Fruit fly (Drosophila melanogaster): ENCODE data around the gene rpr.

The rpr gene

DNA sequence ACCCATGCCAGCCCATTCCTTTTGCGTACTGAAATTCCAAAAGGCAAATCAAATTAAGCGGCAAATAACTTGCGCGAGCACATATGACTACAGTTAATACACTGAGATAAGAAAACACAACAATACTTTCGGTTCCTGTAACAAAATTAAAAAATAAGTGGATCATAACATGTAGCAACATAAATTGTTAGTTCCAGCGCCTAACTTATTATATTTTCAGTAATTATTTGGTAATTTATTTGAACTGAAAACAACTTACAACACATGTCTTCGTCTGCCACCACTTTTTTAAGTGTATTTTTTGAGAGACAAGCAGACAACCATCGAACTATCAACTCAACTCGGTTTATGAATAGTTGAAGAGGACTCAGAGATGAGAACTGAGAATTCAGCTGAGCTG is 40.6 kb downstream of the rpr start:
- TF ChIP-seq abd-A (tag; optimal IDR thresholded peaks at IDR 0.05) (no peak), prd (optimal IDR thresholded peaks at IDR 0.05) (no peak), prd (GFP tag; IDR thresholded peaks at IDR 0.05) (peak; percentile 76), croc (GFP tag; conservative IDR thresholded peaks at IDR 0.05) (no peak), lov (optimal IDR thresholded peaks at IDR 0.05) (no peak), lov (GFP tag; IDR thresholded peaks at IDR 0.05) (no peak), CG18262 (tag; optimal IDR thresholded peaks at IDR 0.05) (peak; percentile 38), chn (GFP tag; optimal IDR thresholded peaks at IDR 0.05) (peak; percentile 48), TFAM (GFP tag; optimal IDR thresholded peaks at IDR 0.05) (no peak), pum (GFP tag; optimal IDR thresholded peaks at IDR 0.05) (peak; percentile 31), Dbx (GFP tag; IDR thresholded peaks at IDR 0.05) (no peak), unpg (GFP tag; optimal IDR thresholded peaks at IDR 0.05) (peak; percentile 46), Hr51 (GFP tag; optimal IDR thresholded peaks at IDR 0.05) (peak in 1 of 2 experiments; percentile 4), tup (GFP tag; optimal IDR thresholded peaks at IDR 0.05) (no peak), dpn (GFP tag; optimal IDR thresholded peaks at IDR 0.05) (peak; percentile 17 to 25), eve (GFP tag; optimal IDR thresholded peaks at IDR 0.05) (peak in 1 of 2 experiments; percentile 13), tin (GFP tag; optimal IDR thresholded peaks at IDR 0.05) (peak; percentile 11), stwl (tag; optimal IDR thresholded peaks at IDR 0.05) (peak; percentile 25), CG17328 (GFP tag; IDR thresholded peaks at IDR 0.05) (peak; percentile 50; the same call in 1 of the 2 replicates), Rx (GFP tag; IDR thresholded peaks at IDR 0.05) (0 out of 2 replicates have a peak, but pooled peaks have one; percentile 11), CG17359 (tag; optimal IDR thresholded peaks at IDR 0.05) (peak; percentile 8), CG1647 (GFP tag; optimal IDR thresholded peaks at IDR 0.05) (peak; percentile 14), psq (GFP tag; optimal IDR thresholded peaks at IDR 0.05) (no peak), CG31441 (GFP tag; IDR thresholded peaks at IDR 0.05) (peak; percentile 39; the same call in 1 of the 2 replicates), Dad (GFP tag; optimal IDR thresholded peaks at IDR 0.05) (no peak), CG15696 (tag; optimal IDR thresholded peaks at IDR 0.05) (peak; percentile 42), CG11695 (GFP tag; IDR thresholded peaks at IDR 0.05) (peak; percentile 40; the same call in 1 of the 3 replicates), CG2202 (tag; optimal IDR thresholded peaks at IDR 0.05) (peak; percentile 40), CG17385 (GFP tag; optimal IDR thresholded peaks at IDR 0.05) (no peak), lola (GFP tag; optimal IDR thresholded peaks at IDR 0.05) (peak in 1 of 3 experiments; percentile 52), B-H2 (GFP tag; optimal IDR thresholded peaks at IDR 0.05) (no peak), CG30431 (GFP tag; optimal IDR thresholded peaks at IDR 0.05) (peak; percentile 31), CG7839 (tag; optimal IDR thresholded peaks at IDR 0.05) (peak; percentile 13), Deaf1 (tag; optimal IDR thresholded peaks at IDR 0.05) (no peak), CG8765 (GFP tag; IDR thresholded peaks at IDR 0.05) (peak; percentile 46; the same call in 1 of the 2 replicates), tap (tag; optimal IDR thresholded peaks at IDR 0.05) (no peak), CG6689 (GFP tag; IDR thresholded peaks at IDR 0.05) (0 out of 2 replicates have a peak, but pooled peaks have one; percentile 10), Camta (GFP tag; optimal IDR thresholded peaks at IDR 0.05) (peak; percentile 3), CG16815 (GFP tag; optimal IDR thresholded peaks at IDR 0.05) (peak; percentile 23), CG2712 (tag; optimal IDR thresholded peaks at IDR 0.05) (peak; percentile 62), CG1602 (GFP tag; optimal IDR thresholded peaks at IDR 0.05) (peak; percentile 22), Ets97D (GFP tag; optimal IDR thresholded peaks at IDR 0.05) (peak; percentile 2), bsh (GFP tag; optimal IDR thresholded peaks at IDR 0.05) (peak in 1 of 2 experiments; percentile 50), fd3F (GFP tag; optimal IDR thresholded peaks at IDR 0.05) (no peak), Sox102F (GFP tag; optimal IDR thresholded peaks at IDR 0.05) (peak; percentile 10), CG10654 (GFP tag; optimal IDR thresholded peaks at IDR 0.05) (peak; percentile 3), pnt (GFP tag; optimal IDR thresholded peaks at IDR 0.05) (peak; percentile 28), CG30403 (GFP tag; optimal IDR thresholded peaks at IDR 0.05) (peak; percentile 42), chif (GFP tag; optimal IDR thresholded peaks at IDR 0.05) (peak; percentile 21 to 64), gem (tag; optimal IDR thresholded peaks at IDR 0.05) (peak; percentile 70), CG1603 (tag; optimal IDR thresholded peaks at IDR 0.05) (peak; percentile 45)

Measured in whole organism, embryonic.